Fruit fly (Drosophila melanogaster) whole organism, pupa: ENCODE results near the gene CG15020.

Experiments used
- CG10348 ChIP-seq: fragments of 200-800 bp; sonication (Bioruptor generic); IDR thresholded peaks from 2 replicates; pipeline ENCODE4 v1.3.6; 2022; ENCODE audit warnings: missing biosample characterization, missing genetic modification characterization
- CG12605 ChIP-seq: fragments of 200-800 bp; sonication (Bioruptor generic); IDR thresholded peaks from 2 replicates; pipeline ENCODE4 v1.3.6; 2022; ENCODE audit warnings: missing biosample characterization, missing genetic modification characterization
- CG13204 ChIP-seq: fragments of 200-800 bp; sonication (Bioruptor generic); optimal IDR thresholded peaks from 2 replicates; lab custom pipeline; 2018; ENCODE audit warnings: missing biosample characterization, mild to moderate bottlenecking, missing genetic modification characterization, moderate library complexity
- CG14655 ChIP-seq: fragments of 200-800 bp; sonication (Bioruptor generic); optimal IDR thresholded peaks from 3 replicates; lab custom pipeline; 2017; ENCODE audit warnings: mild to moderate bottlenecking, missing biosample characterization, missing genetic modification reagents, missing genetic modification characterization
- CG15710 ChIP-seq: fragments of 200-800 bp; sonication (Bioruptor generic); optimal IDR thresholded peaks from 2 replicates; lab custom pipeline; 2018; ENCODE audit warnings: missing biosample characterization, mild to moderate bottlenecking, missing genetic modification characterization, moderate library complexity
- CG17806 ChIP-seq: fragments of 200-800 bp; sonication (Bioruptor generic); optimal IDR thresholded peaks from 2 replicates; lab custom pipeline; 2018; ENCODE audit warnings: missing biosample characterization, mild to moderate bottlenecking, missing genetic modification characterization, moderate library complexity
- CG32121 ChIP-seq: fragments of 200-800 bp; sonication (Bioruptor generic); IDR thresholded peaks from 2 replicates; pipeline ENCODE4 v1.3.6; 2022; ENCODE audit warnings: missing biosample characterization, missing genetic modification characterization
- CG34367 ChIP-seq: fragments of 200-800 bp; sonication (Bioruptor generic); optimal IDR thresholded peaks from 2 replicates; lab custom pipeline; 2018; ENCODE audit warnings: missing biosample characterization, mild to moderate bottlenecking, missing genetic modification characterization
- CG4496 ChIP-seq: fragments of 200-800 bp; sonication (Bioruptor generic); IDR thresholded peaks from 3 replicates; pipeline ENCODE4 v1.3.6; 2022; ENCODE audit warnings: missing biosample characterization, missing genetic modification characterization
- CG8159 ChIP-seq: fragments of 200-800 bp; sonication (Bioruptor generic); optimal IDR thresholded peaks from 3 replicates; lab custom pipeline; 2018; ENCODE audit warnings: missing biosample characterization, mild to moderate bottlenecking, missing genetic modification characterization, moderate library complexity
- CG8301 ChIP-seq: fragments of 200-800 bp; sonication (Bioruptor generic); optimal IDR thresholded peaks from 2 replicates; lab custom pipeline; 2018; ENCODE audit warnings: missing biosample characterization, mild to moderate bottlenecking, missing genetic modification characterization
- CG9948 ChIP-seq: fragments of 200-800 bp; sonication (Bioruptor generic); optimal IDR thresholded peaks from 2 replicates; lab custom pipeline; 2018; ENCODE audit warnings: missing biosample characterization, mild to moderate bottlenecking, missing genetic modification characterization, moderate library complexity
- D1 ChIP-seq: fragments of 200-800 bp; sonication (Bioruptor generic); optimal IDR thresholded peaks from 2 replicates; lab custom pipeline; 2018; ENCODE audit warnings: missing biosample characterization, mild to moderate bottlenecking, missing genetic modification characterization, moderate library complexity
- EcR ChIP-seq: fragments of 200-800 bp; sonication (Bioruptor generic); optimal IDR thresholded peaks from 3 replicates; lab custom pipeline; 2019; ENCODE audit warnings: missing biosample characterization, missing genetic modification characterization, mild to moderate bottlenecking, moderate library complexity, missing genetic modification reagents
- Ets98B ChIP-seq: fragments of 200-800 bp; sonication (Bioruptor generic); IDR thresholded peaks from 2 replicates; pipeline ENCODE4 v1.3.6; 2022; ENCODE audit warnings: missing biosample characterization, missing genetic modification characterization
- Pif1A ChIP-seq: fragments of 200-800 bp; sonication (Bioruptor generic); optimal IDR thresholded peaks from 3 replicates; lab custom pipeline; 2016; ENCODE audit warnings: missing biosample characterization, missing genetic modification characterization
- Pif1B ChIP-seq: fragments of 200-800 bp; sonication (Bioruptor generic); optimal IDR thresholded peaks from 3 replicates; lab custom pipeline; 2016; ENCODE audit warnings: missing biosample characterization, missing genetic modification characterization
- Snoo ChIP-seq: fragments of 200-800 bp; sonication (Bioruptor generic); optimal IDR thresholded peaks from 3 replicates; lab custom pipeline; 2017; ENCODE audit warnings: missing biosample characterization, mild to moderate bottlenecking, missing genetic modification characterization, inconsistent platforms
- fd96Ca ChIP-seq: fragments of 200-800 bp; sonication (Bioruptor generic); IDR thresholded peaks from 3 replicates; pipeline ENCODE4 v1.3.6; 2022; ENCODE audit warnings: missing biosample characterization, missing genetic modification characterization
- gl ChIP-seq: fragments of 200-800 bp; sonication (Bioruptor generic); optimal IDR thresholded peaks from 2 replicates; lab custom pipeline; 2018; ENCODE audit warnings: missing biosample characterization, mild to moderate bottlenecking, missing genetic modification characterization
- rn ChIP-seq: fragments of 200-800 bp; sonication (Bioruptor generic); IDR thresholded peaks from 2 replicates; pipeline ENCODE4 v1.3.6; 2022; ENCODE audit warnings: missing biosample characterization, missing genetic modification characterization

Gene CG15020

DNA sequence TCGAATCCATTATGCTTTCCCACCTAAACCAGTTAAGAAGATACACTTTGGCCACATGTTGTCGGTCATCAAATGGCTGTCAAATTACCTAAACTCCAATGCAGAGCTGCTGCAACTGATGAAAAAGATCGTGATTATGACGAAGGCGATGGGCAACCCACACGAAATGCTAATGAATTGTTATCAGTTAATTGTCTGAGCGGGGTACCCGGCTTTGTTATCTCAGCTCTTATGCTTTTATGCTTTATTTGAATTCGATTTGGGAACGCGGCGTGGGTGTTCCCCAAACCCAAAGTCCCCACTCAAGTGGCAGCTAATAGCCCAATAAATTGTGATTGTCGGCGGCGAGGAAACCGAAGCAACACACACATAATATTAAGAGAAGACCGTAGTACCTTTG is 38.9 kb upstream of the CG15020 start:
- TF ChIP-seq Pif1B (GFP tag; lab: Kevin White, UChicago) (no peak), CG10348 (GFP tag; lab: Robert Waterston, UW) (no peak), Ets98B (GFP tag; lab: Robert Waterston, UW) (no peak), fd96Ca (GFP tag; lab: Robert Waterston, UW) (0 out of 3 replicates have a peak, but pooled peaks have one; percentile 24)

DNA sequence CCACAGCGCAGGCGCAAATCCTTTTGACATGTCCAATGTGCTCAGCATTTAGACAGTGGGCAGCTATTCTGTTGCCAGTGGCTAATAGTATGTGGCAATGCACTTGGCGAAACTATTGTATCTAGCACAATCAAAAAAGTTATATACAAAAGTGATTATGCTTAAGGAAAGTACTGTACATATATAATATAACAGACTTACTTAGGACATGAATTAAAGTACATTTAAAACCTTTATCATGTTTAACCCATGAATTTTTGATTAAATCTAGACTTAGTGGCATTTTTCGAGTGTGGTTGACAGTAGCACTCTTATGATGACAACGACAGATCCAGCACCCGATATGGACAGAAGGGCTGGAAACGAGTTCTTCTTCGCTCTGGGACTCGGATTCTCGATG is 38.4 kb upstream of the CG15020 start:
- no peak; the same call in 1 of the 2 replicates for TF ChIP-seq Ets98B (GFP tag; lab: Robert Waterston, UW)
- no peak for TF ChIP-seq rn
- peak; percentile 37 for TF ChIP-seq Pif1B (GFP tag; lab: Kevin White, UChicago)
- TF ChIP-seq gl, result peak; percentile 84
- no peak for TF ChIP-seq CG13204
- peak; percentile 66 for TF ChIP-seq CG4496 (GFP tag; lab: Robert Waterston, UW)
- peak; percentile 68 for TF ChIP-seq D1
- peak; percentile 83 for TF ChIP-seq CG34367 (tag; lab: Kevin White, UChicago)
- no peak for TF ChIP-seq CG10348 (GFP tag; lab: Robert Waterston, UW)
- peak; percentile 93 for TF ChIP-seq CG17806 (tag; lab: Kevin White, UChicago)
- peak; percentile 60 for TF ChIP-seq Pif1A (GFP tag; lab: Kevin White, UChicago)
- no peak for TF ChIP-seq Snoo (tag; lab: Kevin White, UChicago)
- peak; percentile 87 for TF ChIP-seq CG9948 (tag; lab: Kevin White, UChicago)
- peak; percentile 95 for TF ChIP-seq CG8159 (tag; lab: Kevin White, UChicago)
- peak; percentile 89 for TF ChIP-seq CG14655 (GFP tag; lab: Kevin White, UChicago)
- TF ChIP-seq CG15710, result peak; percentile 84
- peak; percentile 75 for TF ChIP-seq CG8301

DNA sequence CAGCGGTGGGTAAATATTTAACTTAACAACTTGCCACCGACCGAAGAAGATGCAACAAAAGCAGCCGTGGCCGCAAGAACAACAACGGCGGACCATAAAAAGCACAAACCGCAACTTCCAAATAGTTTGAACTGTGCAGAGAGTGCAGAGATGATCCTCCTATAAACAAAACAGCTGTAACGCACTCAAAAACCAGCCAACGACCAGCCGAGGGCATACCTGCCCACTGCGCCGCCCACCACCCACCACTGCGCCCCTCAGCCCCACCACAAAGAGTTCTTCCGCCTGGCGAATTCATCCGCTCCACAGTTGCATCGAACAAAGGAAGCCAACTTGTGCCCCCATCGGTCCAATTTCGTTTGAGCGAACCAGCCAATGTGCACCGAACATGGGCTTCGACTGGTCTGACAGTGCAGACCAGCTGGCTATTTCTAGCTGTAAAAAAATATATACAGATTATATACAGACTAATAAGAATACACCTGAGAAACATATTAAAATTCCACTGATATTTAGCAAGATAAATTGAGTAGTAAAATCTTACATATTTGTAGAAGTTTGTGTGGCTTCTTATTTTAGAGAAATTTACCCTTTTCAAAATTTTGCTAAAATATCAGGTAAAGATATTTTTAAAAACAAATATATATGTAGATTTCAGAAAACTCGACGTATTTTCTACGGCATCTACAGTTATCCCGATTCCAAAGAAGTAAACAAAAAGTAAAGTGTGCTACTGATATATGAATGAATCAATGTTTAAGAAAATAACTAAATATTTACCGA is 37.7 kb upstream of the CG15020 start:
- peak; percentile 26 for TF ChIP-seq CG14655 (GFP tag; lab: Kevin White, UChicago)
- peak; percentile 14; the same call in 1 of the 2 replicates for TF ChIP-seq Ets98B (GFP tag; lab: Robert Waterston, UW)
- peak; percentile 82 for TF ChIP-seq CG13204
- TF ChIP-seq EcR, result peak; percentile 62
- peak; percentile 28 for TF ChIP-seq CG8159 (tag; lab: Kevin White, UChicago)
- TF ChIP-seq CG4496 (GFP tag; lab: Robert Waterston, UW), result peak; percentile 51; the same call in 2 of the 3 replicates
- TF ChIP-seq CG9948 (tag; lab: Kevin White, UChicago), result no peak
- TF ChIP-seq D1, result no peak
- TF ChIP-seq, all 21 proteins: peak for 6

DNA sequence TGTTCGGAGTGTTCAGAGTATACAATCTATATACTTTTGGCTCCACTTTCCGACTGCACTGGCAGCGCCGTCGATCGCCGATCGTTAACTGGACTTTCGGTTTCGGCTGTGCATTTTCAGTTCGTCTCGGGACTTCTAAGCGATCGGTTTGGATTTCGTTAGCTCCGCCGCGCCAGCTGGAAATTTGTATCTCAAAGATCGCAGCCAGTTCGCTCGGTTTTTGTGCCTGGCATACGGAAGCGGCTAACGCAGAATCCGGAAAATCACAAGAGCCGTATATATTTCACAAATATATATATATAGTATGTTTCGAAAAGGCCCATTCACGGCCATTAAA is 37.2 kb upstream of the CG15020 start, which contains the start of gene slow:
TSS of gene slow (plus strand) at position 117 of the 337 bp plus-strand sequence.
- TF ChIP-seq EcR (no peak), CG13204 (no peak), CG15710 (no peak), CG9948 (tag; lab: Kevin White, UChicago) (no peak), Snoo (tag; lab: Kevin White, UChicago) (no peak), CG17806 (tag; lab: Kevin White, UChicago) (no peak), fd96Ca (GFP tag; lab: Robert Waterston, UW) (0 out of 3 replicates have a peak, but pooled peaks have one; percentile 45), rn (no peak), CG12605 (peak; percentile 62; the same call in 1 of the 2 replicates), Pif1B (GFP tag; lab: Kevin White, UChicago) (no peak), Ets98B (GFP tag; lab: Robert Waterston, UW) (peak; percentile 58), CG14655 (GFP tag; lab: Kevin White, UChicago) (no peak), Pif1A (GFP tag; lab: Kevin White, UChicago) (no peak), gl (no peak), CG8159 (tag; lab: Kevin White, UChicago) (no peak), CG4496 (GFP tag; lab: Robert Waterston, UW) (peak; percentile 67), CG32121 (GFP tag; lab: Robert Waterston, UW) (peak; percentile 61; the same call in 1 of the 2 replicates)

DNA sequence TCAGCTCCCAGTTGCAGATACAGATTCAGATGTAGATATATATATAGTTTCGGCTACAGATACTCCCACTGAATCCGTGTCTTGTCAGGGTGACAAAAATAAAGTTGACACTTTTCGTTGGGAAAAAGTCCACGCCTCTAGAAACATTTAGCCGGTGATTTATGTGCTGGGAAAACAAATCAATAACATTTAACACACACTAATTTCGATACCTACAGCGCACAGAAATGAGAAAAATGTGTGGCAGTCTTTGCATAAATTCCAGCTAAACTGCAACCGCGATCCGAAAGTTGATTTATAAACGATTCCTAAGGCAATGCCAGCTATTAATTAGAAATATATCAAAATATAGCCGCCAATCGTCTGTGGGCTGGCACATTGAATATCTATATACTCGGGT is 33.2 kb upstream of the CG15020 start:
- TF ChIP-seq CG10348 (GFP tag; lab: Robert Waterston, UW) (no peak), CG32121 (GFP tag; lab: Robert Waterston, UW) (no peak), CG14655 (GFP tag; lab: Kevin White, UChicago) (no peak), CG8159 (tag; lab: Kevin White, UChicago) (no peak), D1 (no peak), Ets98B (GFP tag; lab: Robert Waterston, UW) (no peak), rn (no peak), CG4496 (GFP tag; lab: Robert Waterston, UW) (no peak), Snoo (tag; lab: Kevin White, UChicago) (no peak), CG8301 (no peak), gl (no peak), EcR (no peak), CG9948 (tag; lab: Kevin White, UChicago) (no peak), Pif1A (GFP tag; lab: Kevin White, UChicago) (no peak), CG13204 (no peak), CG34367 (tag; lab: Kevin White, UChicago) (no peak), Pif1B (GFP tag; lab: Kevin White, UChicago) (no peak), CG15710 (no peak), fd96Ca (GFP tag; lab: Robert Waterston, UW) (no peak)

DNA sequence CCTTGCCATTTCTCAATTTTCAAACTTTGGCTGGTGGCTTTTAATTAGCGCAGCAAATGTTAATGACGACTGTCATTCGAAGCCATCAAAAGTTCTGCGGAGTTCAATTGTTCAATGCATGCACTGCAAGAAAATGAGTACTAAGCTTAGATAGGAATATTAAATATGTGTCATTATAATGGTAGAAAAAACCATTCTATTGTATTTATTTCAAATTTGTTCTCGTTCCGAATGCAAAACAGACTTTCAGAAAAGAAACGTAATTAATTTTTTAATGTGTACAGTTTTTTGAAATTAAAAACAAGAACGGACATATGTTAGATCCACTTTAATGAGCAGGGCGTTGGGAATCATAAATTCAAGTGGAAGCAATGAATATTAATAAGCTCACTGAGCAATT is 32.4 kb upstream of the CG15020 start:
- TF ChIP-seq EcR, result no peak
- no peak for TF ChIP-seq CG32121 (GFP tag; lab: Robert Waterston, UW)
- TF ChIP-seq Snoo (tag; lab: Kevin White, UChicago), result no peak
- no peak for TF ChIP-seq CG8301
- TF ChIP-seq CG4496 (GFP tag; lab: Robert Waterston, UW), result no peak
- TF ChIP-seq Ets98B (GFP tag; lab: Robert Waterston, UW), result no peak
- no peak for TF ChIP-seq fd96Ca (GFP tag; lab: Robert Waterston, UW)
- no peak for TF ChIP-seq gl
- TF ChIP-seq CG34367 (tag; lab: Kevin White, UChicago), result no peak
